Fruit fly (Drosophila melanogaster) whole organism, embryonic: ENCODE measurements around the gene CG1927.

ENCODE experiments used
- Ada2b ChIP-seq: fragments of 200-800 bp; sonication (Bioruptor generic); IDR thresholded peaks from 2 replicates; pipeline ENCODE4 v1.3.6; 2022; ENCODE audit warnings: missing biosample characterization, missing genetic modification characterization
- B-H1 ChIP-seq: fragments of 200-800 bp; sonication (Bioruptor generic); IDR thresholded peaks from 3 replicates; pipeline ENCODE4 v1.3.6; 2022; ENCODE audit warnings: missing biosample characterization, missing genetic modification characterization
- BEAF-32 ChIP-seq: fragments of 200-800 bp; sonication (Bioruptor generic); optimal IDR thresholded peaks from 3 replicates; lab custom pipeline; 2017; ENCODE audit warnings: missing biosample characterization, missing genetic modification characterization, mild to moderate bottlenecking, moderate library complexity, missing genetic modification reagents
- Bteb2 ChIP-seq: fragments of 200-800 bp; sonication (Bioruptor generic); optimal IDR thresholded peaks from 2 replicates; lab custom pipeline; 2016; ENCODE audit warnings: missing biosample characterization, missing genetic modification characterization
- CG11093 ChIP-seq: fragments of 200-800 bp; sonication (Bioruptor generic); IDR thresholded peaks from 3 replicates; pipeline ENCODE4 v1.3.6; 2022; ENCODE audit warnings: missing biosample characterization, missing genetic modification characterization
- CG12391 ChIP-seq: fragments of 200-800 bp; sonication (Bioruptor generic); optimal IDR thresholded peaks from 3 replicates; lab custom pipeline; 2018; ENCODE audit warnings: missing biosample characterization, mild to moderate bottlenecking, missing genetic modification characterization, moderate library complexity
- CG12769 ChIP-seq: fragments of 200-800 bp; sonication (Bioruptor generic); optimal IDR thresholded peaks from 2 replicates; lab custom pipeline; 2019; ENCODE audit warnings: missing biosample characterization, mild to moderate bottlenecking, missing genetic modification characterization, moderate library complexity
- CG14860 ChIP-seq: fragments of 200-800 bp; sonication (Bioruptor generic); IDR thresholded peaks from 3 replicates; pipeline ENCODE4 v1.3.6; 2022; ENCODE audit warnings: missing biosample characterization, missing genetic modification characterization; ENCODE audit not compliant: partially characterized antibody
- CG1602 ChIP-seq: fragments of 200-800 bp; sonication (Bioruptor generic); optimal IDR thresholded peaks from 3 replicates; lab custom pipeline; 2016; ENCODE audit warnings: missing biosample characterization, missing genetic modification characterization
- CG17829 ChIP-seq: fragments of 200-800 bp; optimal IDR thresholded peaks from 2 replicates; lab custom pipeline; 2019; ENCODE audit warnings: missing biosample characterization, mild to moderate bottlenecking, missing genetic modification characterization, moderate library complexity
- CG2120 ChIP-seq: fragments of 200-800 bp; sonication (Bioruptor generic); optimal IDR thresholded peaks from 3 replicates; lab custom pipeline; 2016; ENCODE audit warnings: missing biosample characterization, missing genetic modification characterization
- CG30431 ChIP-seq: fragments of 200-800 bp; sonication (Bioruptor generic); optimal IDR thresholded peaks from 2 replicates; lab custom pipeline; 2017; ENCODE audit warnings: missing biosample characterization, missing genetic modification characterization
- CG3281 ChIP-seq: fragments of 200-800 bp; sonication (Bioruptor generic); optimal IDR thresholded peaks from 3 replicates; lab custom pipeline; 2017; ENCODE audit warnings: missing biosample characterization, mild to moderate bottlenecking, missing genetic modification characterization
- CG34224 ChIP-seq: fragments of 200-800 bp; sonication (Bioruptor generic); IDR thresholded peaks from 3 replicates; pipeline ENCODE4 v1.3.6; 2022; ENCODE audit warnings: missing biosample characterization, missing genetic modification characterization; ENCODE audit not compliant: partially characterized antibody
- CG3838 ChIP-seq: fragments of 200-800 bp; sonication (Bioruptor generic); optimal IDR thresholded peaks from 3 replicates; lab custom pipeline; 2016; ENCODE audit warnings: missing biosample characterization, missing genetic modification characterization
- CG4328 ChIP-seq: fragments of 200-800 bp; sonication (Bioruptor generic); optimal IDR thresholded peaks from 3 replicates; lab custom pipeline; 2017; ENCODE audit warnings: missing biosample characterization, missing genetic modification reagents, missing genetic modification characterization
- CG6175 ChIP-seq: fragments of 200-800 bp; sonication (Bioruptor generic); IDR thresholded peaks from 3 replicates; pipeline ENCODE4 v1.3.6; 2022; ENCODE audit warnings: missing biosample characterization, missing genetic modification characterization
- CG6654 ChIP-seq: fragments of 200-800 bp; sonication (Bioruptor generic); optimal IDR thresholded peaks from 2 replicates; lab custom pipeline; 2017; ENCODE audit warnings: missing biosample characterization, mild to moderate bottlenecking, missing genetic modification characterization
- CG7372 ChIP-seq: fragments of 200-800 bp; sonication (Bioruptor generic); IDR thresholded peaks from 2 replicates; pipeline ENCODE4 v1.3.6; 2022; ENCODE audit warnings: missing biosample characterization, missing genetic modification characterization
- CG9797 ChIP-seq: fragments of 200-800 bp; sonication (Bioruptor generic); optimal IDR thresholded peaks from 3 replicates; lab custom pipeline; 2018; ENCODE audit warnings: missing biosample characterization, mild to moderate bottlenecking, missing genetic modification characterization
- CG9817 ChIP-seq: fragments of 200-800 bp; sonication (Bioruptor generic); optimal IDR thresholded peaks from 2 replicates; lab custom pipeline; 2018; ENCODE audit warnings: missing biosample characterization, mild to moderate bottlenecking, missing genetic modification characterization, moderate library complexity
- Dbx ChIP-seq: fragments of 200-800 bp; sonication (Bioruptor generic); IDR thresholded peaks from 3 replicates; pipeline ENCODE4 v1.3.6; 2022; ENCODE audit warnings: missing biosample characterization, missing genetic modification characterization
- Doc3 ChIP-seq: fragments of 200-800 bp; sonication (Bioruptor generic); IDR thresholded peaks from 3 replicates; pipeline ENCODE4 v1.3.6; 2022; ENCODE audit warnings: missing biosample characterization, missing genetic modification characterization; ENCODE audit not compliant: partially characterized antibody
- Dp ChIP-seq: fragments of 200-800 bp; sonication (Bioruptor generic); optimal IDR thresholded peaks from 2 replicates; lab custom pipeline; 2018; ENCODE audit warnings: missing biosample characterization, mild to moderate bottlenecking, missing genetic modification characterization, moderate library complexity
- E2f2 ChIP-seq: fragments of 200-800 bp; sonication (Bioruptor generic); IDR thresholded peaks from 2 replicates; pipeline ENCODE4 v1.3.6; 2022; ENCODE audit warnings: missing biosample characterization, missing genetic modification characterization
- Fer2 ChIP-seq: fragments of 200-800 bp; sonication (Bioruptor generic); optimal IDR thresholded peaks from 2 replicates; lab custom pipeline; 2018; ENCODE audit warnings: missing biosample characterization, mild to moderate bottlenecking, missing genetic modification characterization, moderate library complexity
- Gug ChIP-seq: fragments of 200-800 bp; sonication (Bioruptor generic); IDR thresholded peaks from 4 replicates; pipeline ENCODE4 v1.3.6; 2022; ENCODE audit warnings: missing biosample characterization, missing genetic modification characterization
- MTF-1 ChIP-seq: fragments of 200-800 bp; sonication (Bioruptor generic); optimal IDR thresholded peaks from 2 replicates; lab custom pipeline; 2018; ENCODE audit warnings: missing biosample characterization, mild to moderate bottlenecking, missing genetic modification characterization, borderline replicate concordance
- Myb ChIP-seq: fragments of 200-800 bp; sonication (Bioruptor generic); optimal IDR thresholded peaks from 2 replicates; lab custom pipeline; 2016; ENCODE audit warnings: missing biosample characterization, missing genetic modification characterization
- Rfx ChIP-seq: fragments of 200-800 bp; sonication (Bioruptor generic); IDR thresholded peaks from 2 replicates; pipeline ENCODE4 v1.3.6; 2022; ENCODE audit warnings: missing biosample characterization, missing genetic modification characterization
- Scr ChIP-seq: fragments of 200-800 bp; sonication (Bioruptor generic); IDR thresholded peaks from 2 replicates; pipeline ENCODE4 v1.3.6; 2022; ENCODE audit warnings: missing biosample characterization, missing genetic modification characterization; ENCODE audit not compliant: partially characterized antibody
- Usf ChIP-seq: fragments of 200-800 bp; sonication (Bioruptor generic); optimal IDR thresholded peaks from 2 replicates; lab custom pipeline; 2017; ENCODE audit warnings: missing genotype, missing biosample characterization, missing genetic modification characterization
- Vsx1 ChIP-seq: fragments of 200-800 bp; sonication (Bioruptor generic); optimal IDR thresholded peaks from 2 replicates; lab custom pipeline; 2017; ENCODE audit warnings: missing biosample characterization, mild to moderate bottlenecking, missing genetic modification characterization, missing genetic modification reagents
- al ChIP-seq: fragments of 200-800 bp; sonication (Bioruptor generic); IDR thresholded peaks from 2 replicates; pipeline ENCODE4 v1.3.6; 2022; ENCODE audit warnings: missing biosample characterization, missing genetic modification characterization
- bbx ChIP-seq: fragments of 200-800 bp; sonication (Bioruptor generic); IDR thresholded peaks from 2 replicates; pipeline ENCODE4 v1.3.6; 2022; ENCODE audit warnings: missing biosample characterization, missing genetic modification characterization; ENCODE audit not compliant: partially characterized antibody
- caup ChIP-seq: fragments of 200-800 bp; sonication (Bioruptor generic); optimal IDR thresholded peaks from 3 replicates; lab custom pipeline; 2017; ENCODE audit warnings: missing biosample characterization, mild to moderate bottlenecking, missing genetic modification characterization, moderate library complexity; ENCODE audit not compliant: severe bottlenecking
- emc ChIP-seq: fragments of 200-800 bp; sonication (Bioruptor generic); optimal IDR thresholded peaks from 2 replicates; lab custom pipeline; 2016; ENCODE audit warnings: missing biosample characterization, missing genetic modification characterization
- hbn ChIP-seq: fragments of 200-800 bp; sonication (Bioruptor generic); IDR thresholded peaks from 2 replicates; pipeline ENCODE4 v1.3.6; 2022; ENCODE audit warnings: missing biosample characterization, missing genetic modification characterization; ENCODE audit not compliant: partially characterized antibody
- insv ChIP-seq, 2 experiments: fragments of 200-800 bp; sonication (Bioruptor generic); optimal IDR thresholded peaks; 3 replicates each; lab custom pipeline; 2016 to 2018; ENCODE audit warnings: missing biosample characterization in 2 of 2, missing genetic modification characterization in 2 of 2
- lab ChIP-seq: fragments of 200-800 bp; sonication (Bioruptor generic); optimal IDR thresholded peaks from 3 replicates; lab custom pipeline; 2017; ENCODE audit warnings: missing biosample characterization, missing genetic modification characterization, mild to moderate bottlenecking, moderate library complexity, missing genetic modification reagents
- mam ChIP-seq: fragments of 200-800 bp; sonication (Bioruptor generic); optimal IDR thresholded peaks from 3 replicates; lab custom pipeline; 2016; ENCODE audit warnings: missing biosample characterization, missing genetic modification characterization
- mld ChIP-seq: fragments of 200-800 bp; sonication (Bioruptor generic); IDR thresholded peaks from 3 replicates; pipeline ENCODE4 v1.3.6; 2022; ENCODE audit warnings: missing biosample characterization, missing genetic modification characterization; ENCODE audit not compliant: partially characterized antibody
- pfk ChIP-seq: fragments of 200-800 bp; sonication (Bioruptor generic); optimal IDR thresholded peaks from 2 replicates; lab custom pipeline; 2018; ENCODE audit warnings: missing biosample characterization, mild to moderate bottlenecking, missing genetic modification characterization, moderate library complexity
- sc ChIP-seq, 3 experiments: fragments of >200 bp in 2 of 3; fragments of 200-800 bp in 1 of 3; sonication (Bioruptor generic) in 1 of 3; optimal IDR thresholded peaks; 2 replicates in 2 of 3; 3 replicates in 1 of 3; lab custom pipeline; 2017; ENCODE audit warnings: mild to moderate bottlenecking in 1 of 3, missing biosample characterization in 1 of 3, missing genetic modification characterization in 1 of 3, missing genetic modification reagents in 1 of 3
- seq ChIP-seq: fragments of 200-800 bp; sonication (Bioruptor generic); IDR thresholded peaks from 2 replicates; pipeline ENCODE4 v1.3.6; 2022; ENCODE audit warnings: missing biosample characterization, missing genetic modification characterization
- shn ChIP-seq: fragments of 200-800 bp; sonication (Bioruptor generic); optimal IDR thresholded peaks from 3 replicates; lab custom pipeline; 2016; ENCODE audit warnings: missing biosample characterization, missing genetic modification characterization
- tin ChIP-seq: fragments of 200-800 bp; sonication (Bioruptor generic); optimal IDR thresholded peaks from 3 replicates; lab custom pipeline; 2016; ENCODE audit warnings: missing biosample characterization, missing genetic modification characterization
- tio ChIP-seq: fragments of 200-800 bp; sonication (Bioruptor generic); optimal IDR thresholded peaks from 2 replicates; lab custom pipeline; 2017; ENCODE audit warnings: missing biosample characterization, missing genetic modification characterization, inconsistent platforms

The CG1927 gene

DNA sequence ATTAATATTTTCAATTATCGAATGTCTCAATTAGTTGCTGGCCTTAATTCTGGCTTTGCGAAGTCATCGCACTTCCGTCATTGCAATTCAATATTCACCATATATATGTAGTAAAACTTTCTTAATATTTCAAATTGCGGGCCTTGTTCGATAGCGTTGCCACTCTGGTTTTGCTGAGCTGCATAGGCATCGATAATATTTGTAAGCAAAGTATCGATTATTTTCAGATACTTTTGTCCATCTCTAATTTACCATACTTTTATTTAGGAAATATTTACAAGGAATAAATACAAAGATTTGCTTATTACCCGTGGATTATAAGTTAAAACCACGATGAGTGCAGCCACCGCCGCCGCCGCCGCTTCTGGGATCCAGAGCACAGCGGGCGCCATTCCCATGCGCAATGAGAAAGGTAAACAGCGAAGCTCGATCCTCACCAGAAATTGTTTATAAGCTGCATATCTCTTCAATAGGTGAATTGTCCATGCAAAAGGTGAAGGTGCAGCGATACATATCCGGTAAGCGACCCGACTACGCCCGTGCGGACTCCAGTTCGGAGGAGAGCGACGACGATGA is 28.9 kb downstream of the CG1927 start, which contains the start of gene Mfap1 (continued):
- TF ChIP-seq BEAF-32 (peak; percentile 84), B-H1 (no peak), CG4328 (no peak), Gug (GFP tag; lab: Robert Waterston, UW) (peak; percentile 44; the same call in 1 of the 4 replicates), tio (GFP tag; lab: Kevin White, UChicago) (no peak), lab (peak; percentile 13), Myb (GFP tag; lab: Kevin White, UChicago) (no peak), CG9817 (tag; lab: Kevin White, UChicago) (no peak), CG6654 (GFP tag; lab: Kevin White, UChicago) (no peak), mld (peak; percentile 42; the same call in 1 of the 3 replicates), CG9797 (GFP tag; lab: Kevin White, UChicago) (peak; percentile 19), CG12769 (tag; lab: Kevin White, UChicago) (no peak), CG1602 (no peak), pfk (no peak), tin (GFP tag; lab: Kevin White, UChicago) (peak; percentile 33), E2f2 (GFP tag; lab: Robert Waterston, UW) (peak; percentile 98), CG30431 (GFP tag; lab: Kevin White, UChicago) (no peak), Doc3 (GFP tag; lab: Robert Waterston, UW) (peak; percentile 66), CG17829 (tag; lab: Kevin White, UChicago) (peak; percentile 23), al (GFP tag; lab: Robert Waterston, UW) (no peak), Rfx (GFP tag; lab: Robert Waterston, UW) (peak; percentile 59), Fer2 (peak; percentile 4), CG11093 (GFP tag; lab: Robert Waterston, UW) (no peak), CG3838 (no peak), Bteb2 (GFP tag; lab: Kevin White, UChicago) (no peak), Scr (GFP tag; lab: Robert Waterston, UW) (peak; percentile 56), shn (no peak), Dbx (GFP tag; lab: Robert Waterston, UW) (peak; percentile 21; the same call in 1 of the 3 replicates), Vsx1 (GFP tag; lab: Kevin White, UChicago) (no peak), Dp (peak; percentile 96), emc (GFP tag; lab: Kevin White, UChicago) (no peak), sc (optimal IDR thresholded peaks at IDR 0.05; lab: Kevin White, UChicago) (no peak), sc (GFP tag; optimal IDR thresholded peaks at IDR 0.05; lab: Kevin White, UChicago) (no peak), mam (peak; percentile 58), hbn (GFP tag; lab: Robert Waterston, UW) (peak; percentile 82), CG14860 (GFP tag; lab: Robert Waterston, UW) (0 out of 3 replicates have a peak, but pooled peaks have one; percentile 35), CG34224 (GFP tag; lab: Robert Waterston, UW) (peak; percentile 88), caup (GFP tag; lab: Kevin White, UChicago) (no peak), CG3281 (GFP tag; lab: Kevin White, UChicago) (no peak), CG12391 (no peak), CG2120 (GFP tag; lab: Kevin White, UChicago) (peak; percentile 6), insv (GFP tag; optimal IDR thresholded peaks at IDR 0.05; lab: Kevin White, UChicago) (no peak), Ada2b (GFP tag; lab: Robert Waterston, UW) (peak; percentile 41; the same call in 1 of the 2 replicates), CG6175 (no peak), seq (GFP tag; lab: Robert Waterston, UW) (no peak), bbx (GFP tag; lab: Robert Waterston, UW) (peak; percentile 61; the same call in 1 of the 2 replicates), Usf (GFP tag; lab: Kevin White, UChicago) (no peak), MTF-1 (GFP tag; lab: Kevin White, UChicago) (no peak), CG7372 (GFP tag; lab: Robert Waterston, UW) (no peak)
